Fruit fly (Drosophila melanogaster) whole organism, embryonic: ENCODE measurements around the gene lgs.

Experiments used
- Ada2b ChIP-seq: fragments of 200-800 bp; sonication (Bioruptor generic); IDR thresholded peaks from 2 replicates; pipeline ENCODE4 v1.3.6; 2022; ENCODE audit warnings: missing biosample characterization, missing genetic modification characterization
- CG11085 ChIP-seq: fragments of 200-800 bp; sonication (Bioruptor generic); IDR thresholded peaks from 2 replicates; pipeline ENCODE4 v1.3.6; 2022; ENCODE audit warnings: missing biosample characterization, missing genetic modification characterization
- CG11398 ChIP-seq: fragments of 200-800 bp; sonication (Bioruptor generic); optimal IDR thresholded peaks from 2 replicates; lab custom pipeline; 2016; ENCODE audit warnings: missing biosample characterization, missing genetic modification characterization
- CG14014 ChIP-seq: fragments of 200-800 bp; sonication (Bioruptor generic); IDR thresholded peaks from 2 replicates; pipeline ENCODE4 v1.3.6; 2022; ENCODE audit warnings: missing biosample characterization, missing genetic modification characterization
- CG15269 ChIP-seq: fragments of 200-800 bp; sonication (Bioruptor generic); optimal IDR thresholded peaks from 2 replicates; lab custom pipeline; 2018; ENCODE audit warnings: missing biosample characterization, mild to moderate bottlenecking, missing genetic modification characterization, moderate library complexity
- CG1529 ChIP-seq: fragments of 200-800 bp; sonication (Bioruptor generic); optimal IDR thresholded peaks from 3 replicates; lab custom pipeline; 2018; ENCODE audit warnings: missing biosample characterization, missing genetic modification characterization
- CG15479 ChIP-seq: fragments of 200-800 bp; sonication (Bioruptor generic); optimal IDR thresholded peaks from 3 replicates; lab custom pipeline; 2019; ENCODE audit warnings: missing biosample characterization, mild to moderate bottlenecking, missing genetic modification characterization, moderate library complexity
- CG15514 ChIP-seq: fragments of 200-800 bp; sonication (Bioruptor generic); optimal IDR thresholded peaks from 3 replicates; lab custom pipeline; 2017; ENCODE audit warnings: missing biosample characterization, missing genetic modification characterization, mild to moderate bottlenecking, moderate library complexity, missing genetic modification reagents
- CG2116 ChIP-seq: fragments of 200-800 bp; sonication (Bioruptor generic); optimal IDR thresholded peaks from 3 replicates; lab custom pipeline; 2018; ENCODE audit warnings: missing biosample characterization, mild to moderate bottlenecking, missing genetic modification characterization
- CG34224 ChIP-seq: fragments of 200-800 bp; sonication (Bioruptor generic); IDR thresholded peaks from 3 replicates; pipeline ENCODE4 v1.3.6; 2022; ENCODE audit warnings: missing biosample characterization, missing genetic modification characterization; ENCODE audit not compliant: partially characterized antibody
- CG3995 ChIP-seq: fragments of 200-800 bp; sonication (Bioruptor generic); optimal IDR thresholded peaks from 3 replicates; lab custom pipeline; 2016; ENCODE audit warnings: missing biosample characterization, missing genetic modification characterization
- CG4282 ChIP-seq: fragments of 200-800 bp; sonication (Bioruptor generic); optimal IDR thresholded peaks from 2 replicates; lab custom pipeline; 2016; ENCODE audit warnings: missing biosample characterization, missing genetic modification characterization
- CG4404 ChIP-seq: fragments of 200-800 bp; sonication (Bioruptor generic); IDR thresholded peaks from 2 replicates; pipeline ENCODE4 v1.3.6; 2022; ENCODE audit warnings: missing biosample characterization, missing genetic modification characterization
- CG4730 ChIP-seq: fragments of 200-800 bp; sonication (Bioruptor generic); IDR thresholded peaks from 2 replicates; pipeline ENCODE4 v1.3.6; 2022; ENCODE audit warnings: missing biosample characterization, missing genetic modification characterization
- CG4854 ChIP-seq: fragments of 200-800 bp; sonication (Bioruptor generic); optimal IDR thresholded peaks from 2 replicates; lab custom pipeline; 2016; ENCODE audit warnings: missing biosample characterization, missing genetic modification characterization, inconsistent platforms
- CG5245 ChIP-seq: fragments of 200-800 bp; sonication (Bioruptor generic); optimal IDR thresholded peaks from 3 replicates; lab custom pipeline; 2016; ENCODE audit warnings: missing biosample characterization, missing genetic modification characterization
- CG6689 ChIP-seq: fragments of 200-800 bp; sonication (Bioruptor generic); IDR thresholded peaks from 2 replicates; pipeline ENCODE4 v1.3.6; 2022; ENCODE audit warnings: missing biosample characterization, missing genetic modification characterization
- CG7357 ChIP-seq: fragments of 200-800 bp; sonication (Bioruptor generic); IDR thresholded peaks from 3 replicates; pipeline ENCODE4 v1.3.6; 2022; ENCODE audit warnings: missing biosample characterization, missing genetic modification characterization
- CG7745 ChIP-seq: fragments of 200-800 bp; sonication (Bioruptor generic); optimal IDR thresholded peaks from 2 replicates; lab custom pipeline; 2018; ENCODE audit warnings: missing biosample characterization, mild to moderate bottlenecking, missing genetic modification characterization, moderate library complexity
- CG9609 ChIP-seq: fragments of 200-800 bp; sonication (Bioruptor generic); optimal IDR thresholded peaks from 3 replicates; lab custom pipeline; 2016; ENCODE audit warnings: missing biosample characterization, missing genetic modification characterization
- CG9727 ChIP-seq: fragments of 200-800 bp; sonication (Bioruptor generic); optimal IDR thresholded peaks from 3 replicates; lab custom pipeline; 2017; ENCODE audit warnings: missing biosample characterization, mild to moderate bottlenecking, missing genetic modification characterization
- Dek ChIP-seq: fragments of 200-800 bp; sonication (Bioruptor generic); optimal IDR thresholded peaks from 3 replicates; lab custom pipeline; 2019; ENCODE audit warnings: missing biosample characterization, mild to moderate bottlenecking, missing genetic modification characterization, moderate library complexity
- Doc3 ChIP-seq: fragments of 200-800 bp; sonication (Bioruptor generic); IDR thresholded peaks from 3 replicates; pipeline ENCODE4 v1.3.6; 2022; ENCODE audit warnings: missing biosample characterization, missing genetic modification characterization; ENCODE audit not compliant: partially characterized antibody
- HLHmδ ChIP-seq: fragments of 200-800 bp; sonication (Bioruptor generic); optimal IDR thresholded peaks from 2 replicates; lab custom pipeline; 2018; ENCODE audit warnings: missing biosample characterization, mild to moderate bottlenecking, missing genetic modification characterization, moderate library complexity
- Mad ChIP-seq: fragments of 200-800 bp; sonication (Bioruptor generic); optimal IDR thresholded peaks from 2 replicates; lab custom pipeline; 2016; ENCODE audit warnings: missing biosample characterization, missing genetic modification characterization
- Ptx1 ChIP-seq: fragments of 200-800 bp; sonication (Bioruptor generic); IDR thresholded peaks from 2 replicates; pipeline ENCODE4 v1.3.6; 2022; ENCODE audit warnings: missing biosample characterization, missing genetic modification characterization
- Sin3A ChIP-seq: fragments of >200 bp; optimal IDR thresholded peaks from 2 replicates; lab custom pipeline; 2018
- Spps ChIP-seq: fragments of 200-800 bp; sonication (Bioruptor generic); optimal IDR thresholded peaks from 2 replicates; lab custom pipeline; 2018; ENCODE audit warnings: missing biosample characterization, mild to moderate bottlenecking, missing genetic modification characterization
- Usf ChIP-seq: fragments of 200-800 bp; sonication (Bioruptor generic); optimal IDR thresholded peaks from 2 replicates; lab custom pipeline; 2017; ENCODE audit warnings: missing genotype, missing biosample characterization, missing genetic modification characterization
- bowl ChIP-seq: fragments of 200-800 bp; sonication (Bioruptor generic); IDR thresholded peaks from 2 replicates; pipeline ENCODE4 v1.3.6; 2022; ENCODE audit warnings: missing biosample characterization, missing genetic modification characterization
- btn ChIP-seq: fragments of 200-800 bp; sonication (Bioruptor generic); optimal IDR thresholded peaks from 2 replicates; lab custom pipeline; 2016; ENCODE audit warnings: missing biosample characterization, missing genetic modification characterization
- chinmo ChIP-seq: fragments of 200-800 bp; sonication (Bioruptor generic); IDR thresholded peaks from 4 replicates; pipeline ENCODE4 v1.3.6; 2022; ENCODE audit warnings: missing biosample characterization, missing genetic modification characterization; ENCODE audit not compliant: partially characterized antibody
- dimm ChIP-seq: fragments of 200-800 bp; sonication (Bioruptor generic); IDR thresholded peaks from 2 replicates; pipeline ENCODE4 v1.3.6; 2022; ENCODE audit warnings: missing biosample characterization, missing genetic modification characterization
- eve ChIP-seq, 2 experiments: fragments of >200 bp; optimal IDR thresholded peaks; 2 replicates each; lab custom pipeline; 2017; ENCODE audit warnings: missing biosample characterization in 2 of 2, missing genetic modification characterization in 2 of 2
- gem ChIP-seq: fragments of 200-800 bp; sonication (Bioruptor generic); optimal IDR thresholded peaks from 2 replicates; lab custom pipeline; 2019; ENCODE audit warnings: missing biosample characterization, mild to moderate bottlenecking, missing genetic modification characterization, moderate library complexity
- hbn ChIP-seq: fragments of 200-800 bp; sonication (Bioruptor generic); IDR thresholded peaks from 2 replicates; pipeline ENCODE4 v1.3.6; 2022; ENCODE audit warnings: missing biosample characterization, missing genetic modification characterization; ENCODE audit not compliant: partially characterized antibody
- her ChIP-seq: fragments of 200-800 bp; sonication (Bioruptor generic); optimal IDR thresholded peaks from 2 replicates; lab custom pipeline; 2016; ENCODE audit warnings: missing biosample characterization, missing genetic modification characterization
- jing ChIP-seq: fragments of 200-800 bp; sonication (Bioruptor generic); optimal IDR thresholded peaks from 2 replicates; lab custom pipeline; 2018; ENCODE audit warnings: missing biosample characterization, mild to moderate bottlenecking, missing genetic modification characterization
- mirr ChIP-seq: fragments of 200-800 bp; sonication (Bioruptor generic); optimal IDR thresholded peaks from 3 replicates; lab custom pipeline; 2018; ENCODE audit warnings: missing biosample characterization, mild to moderate bottlenecking, missing genetic modification characterization
- mld ChIP-seq: fragments of 200-800 bp; sonication (Bioruptor generic); IDR thresholded peaks from 3 replicates; pipeline ENCODE4 v1.3.6; 2022; ENCODE audit warnings: missing biosample characterization, missing genetic modification characterization; ENCODE audit not compliant: partially characterized antibody
- pfk ChIP-seq: fragments of 200-800 bp; sonication (Bioruptor generic); optimal IDR thresholded peaks from 2 replicates; lab custom pipeline; 2018; ENCODE audit warnings: missing biosample characterization, mild to moderate bottlenecking, missing genetic modification characterization, moderate library complexity
- prd ChIP-seq, 3 experiments: fragments of >200 bp in 2 of 3; fragments of 200-800 bp in 1 of 3; sonication (Bioruptor generic) in 1 of 3; optimal IDR thresholded peaks in 2 of 3; IDR thresholded peaks in 1 of 3; 2 replicates in 2 of 3; 3 replicates in 1 of 3; pipeline versions ENCODE4 v1.3.6 to Lab custom; 2017 to 2022; ENCODE audit warnings: missing biosample characterization in 1 of 3, missing genetic modification characterization in 1 of 3
- rib ChIP-seq: fragments of 200-800 bp; sonication (Bioruptor generic); IDR thresholded peaks from 2 replicates; pipeline ENCODE4 v1.3.6; 2022; ENCODE audit warnings: missing biosample characterization, missing genetic modification characterization
- run ChIP-seq: fragments of 200-800 bp; sonication (Bioruptor generic); optimal IDR thresholded peaks from 3 replicates; lab custom pipeline; 2018; ENCODE audit warnings: missing biosample characterization, mild to moderate bottlenecking, missing genetic modification characterization
- sob ChIP-seq: fragments of 200-800 bp; sonication (Bioruptor generic); IDR thresholded peaks from 2 replicates; pipeline ENCODE4 v1.3.6; 2022; ENCODE audit warnings: missing biosample characterization, missing genetic modification characterization
- stwl ChIP-seq: fragments of 200-800 bp; sonication (Bioruptor generic); optimal IDR thresholded peaks from 3 replicates; lab custom pipeline; 2018; ENCODE audit warnings: missing biosample characterization, mild to moderate bottlenecking, missing genetic modification characterization, moderate library complexity
- vfl ChIP-seq: fragments of 200-800 bp; sonication (Bioruptor generic); optimal IDR thresholded peaks from 2 replicates; lab custom pipeline; 2016; ENCODE audit warnings: missing biosample characterization, missing genetic modification characterization
- yki ChIP-seq: fragments of >200 bp; optimal IDR thresholded peaks from 3 replicates; lab custom pipeline; 2018
- zfh2 ChIP-seq: fragments of 200-800 bp; sonication (Bioruptor generic); optimal IDR thresholded peaks from 2 replicates; lab custom pipeline; 2016; ENCODE audit warnings: missing biosample characterization, missing genetic modification characterization

Gene lgs

dm6 chr4:424630-425327, 18.9 kb downstream of the lgs start (continued):
- peak; percentile 84 for TF ChIP-seq zfh2 (GFP tag; lab: Kevin White, UChicago)
- TF ChIP-seq rib (GFP tag; lab: Robert Waterston, UW): peak; percentile 82
- no peak for TF ChIP-seq CG34224 (GFP tag; lab: Robert Waterston, UW)
- TF ChIP-seq CG7745 (tag; lab: Kevin White, UChicago): no peak
- TF ChIP-seq CG1529: peak; percentile 88
- peak; percentile 90 for TF ChIP-seq CG9609 (GFP tag; lab: Kevin White, UChicago)
- TF ChIP-seq btn (GFP tag; lab: Kevin White, UChicago): peak; percentile 93
- TF ChIP-seq Dek (tag; lab: Kevin White, UChicago): peak; percentile 83
- TF ChIP-seq CG15269: peak; percentile 89
- TF ChIP-seq Sin3A (lab: Kevin White, UChicago): no peak
- no peak for TF ChIP-seq CG15479 (GFP tag; lab: Kevin White, UChicago)
- TF ChIP-seq mirr: no peak
- TF ChIP-seq Ada2b: peak; percentile 78; the same call in 1 of the 2 replicates
- TF ChIP-seq CG15514 (GFP tag; lab: Kevin White, UChicago): peak; percentile 86
- peak; percentile 83 for TF ChIP-seq jing (GFP tag; lab: Kevin White, UChicago)
- no peak for TF ChIP-seq yki (lab: Kevin White, UChicago)
- TF ChIP-seq Ptx1 (GFP tag; lab: Robert Waterston, UW): peak; percentile 92
- TF ChIP-seq mld (GFP tag; lab: Robert Waterston, UW): no peak
- no peak; the same call in 1 of the 2 replicates for TF ChIP-seq CG11085 (GFP tag; lab: Robert Waterston, UW)
- peak; percentile 88 for TF ChIP-seq CG9727
- no peak; the same call in 1 of the 2 replicates for TF ChIP-seq dimm
- TF ChIP-seq Spps (tag; lab: Kevin White, UChicago): peak; percentile 69
- peak; percentile 90 for TF ChIP-seq vfl (GFP tag; lab: Kevin White, UChicago)
- TF ChIP-seq Usf: peak; percentile 65
- peak; percentile 86; the same call in 1 of the 2 replicates for TF ChIP-seq CG14014
- peak; percentile 95 for TF ChIP-seq CG4854 (GFP tag; lab: Kevin White, UChicago)
- TF ChIP-seq CG4730 (GFP tag; lab: Robert Waterston, UW): peak; percentile 89
- TF ChIP-seq pfk (GFP tag; lab: Kevin White, UChicago): peak; percentile 70
- no peak for TF ChIP-seq Doc3 (GFP tag; lab: Robert Waterston, UW)
- TF ChIP-seq her (GFP tag; lab: Kevin White, UChicago): peak; percentile 87
- TF ChIP-seq sob (GFP tag; lab: Robert Waterston, UW): peak; percentile 97; the same call in 1 of the 2 replicates
- TF ChIP-seq CG4282 (GFP tag; lab: Kevin White, UChicago): peak; percentile 89
- no peak for TF ChIP-seq hbn (GFP tag; lab: Robert Waterston, UW)
- TF ChIP-seq gem (tag; lab: Kevin White, UChicago): peak; percentile 87
- no peak for TF ChIP-seq stwl
- TF ChIP-seq CG7357 (GFP tag; lab: Robert Waterston, UW): peak; percentile 43; the same call in 2 of the 3 replicates
- peak in 1 of 2 experiments; percentile 86 for TF ChIP-seq eve (GFP tag; optimal IDR thresholded peaks at IDR 0.05; lab: Kevin White, UChicago)
- TF ChIP-seq CG6689 (GFP tag; lab: Robert Waterston, UW): no peak; the same call in 1 of the 2 replicates
- TF ChIP-seq CG11398: peak; percentile 90
- TF ChIP-seq Mad (GFP tag; lab: Kevin White, UChicago): peak; percentile 94
- TF ChIP-seq CG2116 (GFP tag; lab: Kevin White, UChicago): peak; percentile 66
- no peak for TF ChIP-seq chinmo (GFP tag; lab: Robert Waterston, UW)
- no peak for TF ChIP-seq prd (optimal IDR thresholded peaks at IDR 0.05; lab: Kevin White, UChicago)
- TF ChIP-seq prd (GFP tag; IDR thresholded peaks at IDR 0.05; lab: Robert Waterston, UW): no peak; the same call in 2 of the 3 replicates
- no peak for TF ChIP-seq HLHmδ (GFP tag; lab: Kevin White, UChicago)
- TF ChIP-seq run (tag; lab: Kevin White, UChicago): peak; percentile 31
- TF ChIP-seq bowl (GFP tag; lab: Robert Waterston, UW): peak; percentile 77
- TF ChIP-seq CG5245: peak; percentile 98
- TF ChIP-seq CG3995: peak; percentile 23
- no peak for TF ChIP-seq CG4404 (GFP tag; lab: Robert Waterston, UW)
